Worm (Caenorhabditis elegans): ENCODE data around the gene nhr-103.

ce11 chrV:2177307-2177764 lies 47.9 kb upstream of the nhr-103 start, which contains the start of gene srbc-17:
- TF ChIP-seq unc-62 (GFP tag; optimal IDR thresholded peaks at IDR 0.05) (no peak), elt-2 (tag; optimal IDR thresholded peaks at IDR 0.05) (no peak), nhr-76 (tag; optimal IDR thresholded peaks at IDR 0.05) (no peak), nhr-28 (tag; optimal IDR thresholded peaks at IDR 0.05) (no peak), egl-27 (tag; optimal IDR thresholded peaks at IDR 0.05) (no peak), nfya-1 (tag; optimal IDR thresholded peaks at IDR 0.05; ENCODE audit: insufficient read depth) (no peak)

Measured in whole organism, L3 larva.